Worm (Caenorhabditis elegans) whole organism, young adult: ENCODE results near the gene hlh-25.
A peak's percentile ranks its signal among the peaks of the same experiment; 100 is the strongest.

Experiments
- F37B4.10 ChIP-seq: fragments of 200-800 bp; sonication (Bioruptor generic); IDR thresholded peaks from 2 replicates; pipeline ENCODE4 v1.3.6; 2022; ENCODE audit warnings: missing genetic modification characterization, missing compliant biosample characterization
- attf-5 ChIP-seq: fragments of 200-800 bp; sonication (Bioruptor generic); optimal IDR thresholded peaks from 2 replicates; lab custom pipeline; 2018; ENCODE audit warnings: mild to moderate bottlenecking, missing genetic modification characterization, missing compliant biosample characterization
- hlh-12 ChIP-seq: sonication (generic microtip); optimal IDR thresholded peaks from 2 replicates; lab custom pipeline; 2016; ENCODE audit warnings: missing genetic modification characterization, missing compliant biosample characterization
- nfyb-1 ChIP-seq: fragments of 200-800 bp; sonication (Bioruptor generic); IDR thresholded peaks from 2 replicates; pipeline ENCODE4 v1.3.6; 2022; ENCODE audit warnings: missing genetic modification reagents, missing genetic modification characterization, missing compliant biosample characterization
- pha-4 ChIP-seq: fragments of 150-350 bp; sonication (generic microtip); optimal IDR thresholded peaks from 2 replicates; lab custom pipeline; 2014; ENCODE audit warnings: missing biosample characterization, missing genetic modification reagents, missing genetic modification characterization
- repo-1 ChIP-seq: sonication (generic microtip); optimal IDR thresholded peaks from 2 replicates; lab custom pipeline; 2017; ENCODE audit warnings: mild to moderate bottlenecking, missing genetic modification characterization, missing compliant biosample characterization
- rpc-1 ChIP-seq, 2 experiments: fragments of 150-350 bp in 1 of 2; sonication (generic microtip) in 1 of 2; optimal IDR thresholded peaks; 2 replicates each; lab custom pipeline; 2014 to 2018; ENCODE audit warnings: missing biosample characterization in 1 of 2, missing genetic modification characterization in 1 of 2, missing genetic modification reagents in 1 of 2, missing genotype in 1 of 2

DNA sequence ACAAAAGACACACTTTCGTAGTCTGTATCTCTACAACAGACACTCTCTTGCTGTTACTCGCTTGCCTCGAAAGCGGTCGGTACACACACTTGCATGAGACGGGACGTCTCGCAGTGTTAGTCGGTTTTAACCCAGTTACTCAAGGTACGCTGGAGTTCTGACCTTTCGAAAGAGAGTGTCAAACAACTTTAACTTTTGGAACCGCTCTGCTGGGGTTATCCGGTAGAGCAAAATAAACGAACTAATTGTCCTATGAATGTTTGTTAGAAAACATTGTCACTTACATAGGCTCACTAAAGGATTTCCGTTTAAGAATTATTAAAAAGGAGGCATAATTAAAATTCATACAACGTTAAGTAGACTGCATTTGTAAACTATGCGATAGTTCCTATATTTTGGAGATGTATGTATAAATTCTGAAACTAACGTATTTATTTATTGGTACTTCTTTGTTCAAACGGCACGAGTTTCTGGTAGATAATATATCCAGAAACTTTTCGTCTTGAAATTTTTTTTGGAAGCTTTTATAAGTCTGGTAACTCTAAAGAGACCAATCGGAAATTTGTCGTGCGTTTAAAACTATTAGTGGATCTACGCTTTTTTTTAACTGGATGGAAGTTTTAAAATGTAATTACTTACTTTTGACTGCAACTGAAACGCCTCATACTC, 8.6 kb downstream of the hlh-25 start:
- peak; percentile 8 for TF ChIP-seq rpc-1 (optimal IDR thresholded peaks at IDR 0.05; lab: Kevin White, UChicago)
- TF ChIP-seq rpc-1 (tag; optimal IDR thresholded peaks at IDR 0.05; lab: Kevin White, UChicago) = peak; percentile 5
- peak; percentile 98 for TF ChIP-seq repo-1
- peak; percentile 95 for TF ChIP-seq pha-4 (tag; lab: Kevin White, UChicago)
- peak; percentile 87 for TF ChIP-seq attf-5 (GFP tag; lab: Kevin White, UChicago)
- peak; percentile 92; the same call in 1 of the 2 replicates for TF ChIP-seq F37B4.10 (GFP tag; lab: Robert Waterston, UW)
- peak; percentile 98 for TF ChIP-seq nfyb-1 (GFP tag; lab: Robert Waterston, UW)
- peak; percentile 39 for TF ChIP-seq hlh-12 (tag; lab: Kevin White, UChicago)
